Comparison of ENCODE assay signal across 4 fruit fly cellular contexts in genomic region chrX:14221182-14221581, dm6.
TF ChIP-seq lines count a peak whose summit lies in the region.

No protein-coding gene starts in this region.

- TF ChIP-seq CTCF in whole organism, embryonic (GFP tag; optimal IDR thresholded peaks at IDR 0.05; lab: Kevin White, UChicago) = no peak

TF ChIP-seq in whole organism, adult, 20 proteins besides CTCF, POLR2A, EP300 and RAD21:
- peak; percentile 9 for TF ChIP-seq bab1 (GFP tag; optimal IDR thresholded peaks at IDR 0.05; lab: Kevin White, UChicago)
- peak; percentile 51 for TF ChIP-seq pad (GFP tag; optimal IDR thresholded peaks at IDR 0.05; lab: Kevin White, UChicago)
- TF ChIP-seq CG11617 (GFP tag; optimal IDR thresholded peaks at IDR 0.05; lab: Kevin White, UChicago) = no peak
- TF ChIP-seq ovo (GFP tag; optimal IDR thresholded peaks at IDR 0.05; lab: Kevin White, UChicago) = peak; percentile 94
TF ChIP-seq in whole organism, adult: peak in this region for 3.

TF ChIP-seq in whole organism, embryonic, 481 proteins besides CTCF, POLR2A, EP300 and RAD21:
- TF ChIP-seq gt (GFP tag; IDR thresholded peaks at IDR 0.05; lab: Robert Waterston, UW) (no peak), sqz (GFP tag; optimal IDR thresholded peaks at IDR 0.05; lab: Kevin White, UChicago) (no peak), gcm (GFP tag; optimal IDR thresholded peaks at IDR 0.05; lab: Kevin White, UChicago) (peak; percentile 25), cg (GFP tag; optimal IDR thresholded peaks at IDR 0.05; lab: Kevin White, UChicago) (peak; percentile 12), mld (GFP tag; IDR thresholded peaks at IDR 0.05; lab: Robert Waterston, UW; ENCODE audit: partially characterized antibody) (no peak), kay (GFP tag; optimal IDR thresholded peaks at IDR 0.05; lab: Kevin White, UChicago) (no peak), pros (GFP tag; optimal IDR thresholded peaks at IDR 0.05; lab: Kevin White, UChicago) (peak; percentile 39), mam (GFP tag; optimal IDR thresholded peaks at IDR 0.05; lab: Kevin White, UChicago) (no peak), CG15479 (GFP tag; optimal IDR thresholded peaks at IDR 0.05; lab: Kevin White, UChicago) (peak; percentile 88)

TF ChIP-seq in whole organism, prepupa, 60 proteins besides CTCF, POLR2A, EP300 and RAD21:
- no peak for TF ChIP-seq svp (GFP tag; lab: Kevin White, UChicago)
- TF ChIP-seq fd59A (GFP tag; optimal IDR thresholded peaks at IDR 0.05; lab: Kevin White, UChicago) = no peak
- no peak for TF ChIP-seq eg (GFP tag; IDR thresholded peaks at IDR 0.05; lab: Robert Waterston, UW)
- no peak for TF ChIP-seq Sox14 (GFP tag; optimal IDR thresholded peaks at IDR 0.05; lab: Kevin White, UChicago)
- peak; percentile 49 for TF ChIP-seq Eip78C (GFP tag; lab: Kevin White, UChicago)
- no peak for TF ChIP-seq Hr39 (GFP tag; optimal IDR thresholded peaks at IDR 0.05; lab: Kevin White, UChicago)
- no peak for TF ChIP-seq Gug (GFP tag; IDR thresholded peaks at IDR 0.05; lab: Robert Waterston, UW)
- no peak for TF ChIP-seq Blimp-1 (GFP tag; optimal IDR thresholded peaks at IDR 0.05; lab: Kevin White, UChicago)

TF ChIP-seq in whole organism, pupa, 21 proteins besides CTCF, POLR2A, EP300 and RAD21:
- TF ChIP-seq Pif1B (GFP tag; optimal IDR thresholded peaks at IDR 0.05; lab: Kevin White, UChicago) (no peak), Pif1A (GFP tag; optimal IDR thresholded peaks at IDR 0.05; lab: Kevin White, UChicago) (no peak), D1 (tag; optimal IDR thresholded peaks at IDR 0.05; lab: Kevin White, UChicago) (no peak), CG14655 (GFP tag; optimal IDR thresholded peaks at IDR 0.05; lab: Kevin White, UChicago) (no peak), CG13204 (GFP tag; optimal IDR thresholded peaks at IDR 0.05; lab: Kevin White, UChicago) (peak; percentile 7), CG8301 (tag; optimal IDR thresholded peaks at IDR 0.05; lab: Kevin White, UChicago) (no peak)
